Fruit fly (Drosophila melanogaster): Measurements from ENCODE around the gene CG5614.
A peak's percentile ranks its signal among the peaks of the same experiment; 100 is the strongest.

The CG5614 gene

DNA sequence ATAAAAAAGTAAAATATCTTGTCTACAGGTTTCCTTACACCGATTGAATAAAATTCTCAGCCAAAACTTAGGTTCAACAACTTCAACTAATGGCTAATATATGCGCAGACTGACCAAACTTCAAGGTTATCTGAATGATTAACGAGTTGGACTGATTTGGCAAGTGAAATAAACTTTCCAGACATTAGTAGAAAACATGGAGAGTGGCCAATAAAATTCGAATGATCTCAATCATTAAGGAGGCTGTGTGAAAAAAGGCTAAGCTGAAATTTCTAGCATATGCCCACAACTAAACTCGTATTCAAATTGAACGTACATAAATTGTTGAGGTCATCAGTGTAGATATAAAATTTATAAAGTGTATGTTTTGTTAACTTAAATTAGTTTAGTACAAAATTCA, at the start of gene CG5614:
CG5614 (plus strand) TSS at position 301 of the 400 bp plus-strand sequence.
- no peak for TF ChIP-seq CTCF (optimal IDR thresholded peaks at IDR 0.05)
- no peak for TF ChIP-seq CG8478 (optimal IDR thresholded peaks at IDR 0.05)

DNA sequence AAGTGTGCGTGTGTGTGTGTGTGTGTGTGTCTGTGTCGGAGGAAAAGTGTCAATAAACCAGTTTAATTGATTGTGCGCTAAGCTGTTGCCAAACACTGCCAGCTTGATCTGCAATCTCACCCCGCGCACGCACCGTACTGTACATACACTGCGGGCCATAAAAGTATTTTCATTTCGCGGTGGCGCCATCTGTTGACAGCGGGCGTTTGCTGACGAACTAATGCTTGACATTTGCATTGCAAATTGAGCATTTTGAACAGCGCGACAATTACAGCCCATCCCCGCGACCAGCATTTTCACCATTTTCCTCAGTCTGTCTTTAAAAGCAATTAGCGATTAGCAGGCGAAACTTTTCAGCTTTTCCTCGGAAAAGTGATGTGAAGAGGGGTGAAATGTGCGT, 49.0 kb upstream of the CG5614 start:
- no peak for TF ChIP-seq CG8478 (optimal IDR thresholded peaks at IDR 0.05)
- peak; percentile 80 to 86 for TF ChIP-seq CTCF (optimal IDR thresholded peaks at IDR 0.05)

DNA sequence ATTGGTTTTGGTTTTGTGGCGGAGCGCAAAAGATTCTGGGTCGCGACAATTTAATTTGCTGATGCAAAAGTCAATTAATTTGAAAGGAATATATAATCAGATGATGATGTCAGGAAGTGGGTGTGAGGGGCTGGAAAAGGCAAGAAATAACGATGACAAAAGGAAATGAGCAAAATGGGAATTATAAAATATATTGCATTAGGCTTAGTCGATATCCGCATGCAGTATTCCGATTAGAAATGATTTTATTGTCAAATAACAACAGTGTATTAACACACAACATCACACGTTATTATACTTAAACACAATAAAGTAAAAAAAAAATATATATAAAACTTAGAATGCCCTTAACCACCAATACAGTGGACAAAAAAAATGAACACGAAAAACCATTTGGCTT, 48.2 kb upstream of the CG5614 start, which contains the start of gene CG34274:
CG34274 (plus strand) TSS at position 301 of the 400 bp plus-strand sequence.
- TF ChIP-seq CG8478 (optimal IDR thresholded peaks at IDR 0.05) = no peak
- no peak for TF ChIP-seq CTCF (optimal IDR thresholded peaks at IDR 0.05)

DNA sequence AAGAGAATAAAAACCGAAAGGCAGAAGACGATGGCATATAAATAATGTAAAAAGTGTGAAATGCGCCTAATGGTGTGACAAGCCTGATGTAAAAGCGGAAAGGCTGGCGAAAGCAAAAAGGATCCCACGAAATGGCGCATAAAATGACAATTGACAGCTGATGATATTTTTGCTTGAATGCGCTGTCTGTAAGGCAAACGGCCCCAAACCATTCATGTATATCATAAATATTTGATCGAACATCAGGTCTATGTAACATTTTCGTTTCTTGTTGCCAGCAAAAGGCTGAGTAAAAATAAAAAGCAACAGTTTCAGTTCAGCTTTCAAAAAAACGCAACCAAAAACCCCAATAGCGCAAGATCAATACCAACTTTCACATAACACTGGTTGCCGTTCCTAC, 35.3 kb upstream of the CG5614 start, which contains the start of gene CG4520:
CG4520 (plus strand) TSS at position 301 of the 400 bp plus-strand sequence.
- no peak for TF ChIP-seq CG8478 (optimal IDR thresholded peaks at IDR 0.05)
- no peak for TF ChIP-seq CTCF (optimal IDR thresholded peaks at IDR 0.05)

DNA sequence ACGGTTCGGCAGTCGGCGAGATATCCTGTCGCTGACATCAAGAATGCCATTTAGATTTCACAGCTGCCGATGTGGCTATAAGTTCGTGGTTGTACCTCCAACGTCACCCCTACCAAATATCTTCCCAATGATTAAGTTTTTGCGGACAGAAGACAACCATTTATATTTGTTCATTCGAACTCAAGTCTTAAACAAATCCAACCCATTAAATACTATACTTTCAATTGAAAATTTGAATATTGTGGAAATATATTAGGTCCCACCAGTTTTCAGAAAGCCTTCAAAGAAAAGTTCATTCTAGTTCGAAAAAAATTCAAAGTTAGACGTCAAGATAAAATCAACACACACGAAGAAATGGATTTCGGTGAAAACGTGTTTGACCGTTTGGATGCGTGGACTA, 16.8 kb upstream of the CG5614 start, which contains the start of gene CG12784:
CG12784 (plus strand) TSS at position 301 of the 400 bp plus-strand sequence.
- TF ChIP-seq CG8478 (optimal IDR thresholded peaks at IDR 0.05) (no peak), CTCF (optimal IDR thresholded peaks at IDR 0.05) (no peak)

DNA sequence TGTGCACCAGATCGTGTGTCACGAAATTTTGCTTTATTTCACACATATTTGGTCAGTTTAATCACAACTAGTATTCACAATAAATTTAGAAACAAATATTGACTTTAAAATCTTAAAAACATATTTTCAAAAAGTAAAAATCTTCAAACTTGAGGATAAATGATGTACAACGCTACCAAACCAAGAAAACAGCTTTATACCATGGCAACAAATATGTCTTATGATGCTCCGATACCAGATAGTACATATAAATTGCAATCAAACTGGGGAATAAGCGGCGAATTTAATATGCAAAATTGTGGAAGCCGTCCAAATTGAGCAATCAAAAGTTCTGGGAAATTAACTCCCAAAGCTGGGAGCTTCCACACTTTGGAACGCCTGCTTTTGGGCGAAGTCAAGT, 12.3 kb upstream of the CG5614 start, which contains the start of gene CG5623:
CG5623 (minus strand) TSS at position 101 of the 400 bp plus-strand sequence.
- TF ChIP-seq CG8478 (optimal IDR thresholded peaks at IDR 0.05) (no peak), CTCF (optimal IDR thresholded peaks at IDR 0.05) (no peak)

DNA sequence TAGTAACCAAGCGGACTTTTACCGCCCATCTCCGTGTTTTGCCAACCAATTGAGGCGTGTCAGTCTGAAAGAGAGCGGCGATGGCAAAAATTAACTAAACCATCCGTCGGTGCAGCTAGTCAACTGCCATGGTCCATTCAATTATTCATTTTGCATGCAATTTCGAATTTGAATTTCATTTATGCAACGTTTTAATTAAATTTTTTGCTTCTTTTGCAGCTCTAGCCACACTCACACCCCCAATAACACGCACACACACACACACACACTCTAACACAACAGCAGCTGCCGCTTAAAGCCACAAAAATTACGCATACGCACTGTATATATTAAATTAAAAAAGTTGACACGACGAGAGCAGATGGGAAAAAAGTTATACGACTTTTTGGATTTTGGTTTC, 10.7 kb upstream of the CG5614 start:
- no peak for TF ChIP-seq CG8478 (optimal IDR thresholded peaks at IDR 0.05)
- no peak for TF ChIP-seq CTCF (optimal IDR thresholded peaks at IDR 0.05)

DNA sequence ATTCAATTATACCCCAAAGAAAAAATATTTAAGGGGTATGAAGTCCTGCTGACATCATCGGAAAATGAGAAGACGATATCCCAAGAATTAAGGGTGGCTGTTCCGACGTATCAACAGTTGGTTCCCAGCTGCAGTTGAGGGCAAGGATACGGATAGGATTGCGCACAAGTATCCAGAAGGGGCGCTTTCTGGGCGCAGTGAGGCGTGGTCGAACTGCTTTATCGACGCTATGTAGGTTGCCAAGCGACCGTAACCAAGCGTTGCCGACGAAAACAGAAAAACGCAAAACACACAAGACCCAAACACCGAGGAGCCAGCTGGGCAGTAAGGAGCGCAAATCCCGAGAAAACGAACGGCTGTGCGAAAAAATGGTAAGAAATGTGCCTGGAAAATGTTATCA, 5.5 kb upstream of the CG5614 start, which contains the start of gene Ttc26:
Ttc26 (plus strand) TSS at position 289 of the 400 bp plus-strand sequence.
- no peak for TF ChIP-seq CG8478 (optimal IDR thresholded peaks at IDR 0.05)
- TF ChIP-seq CTCF (optimal IDR thresholded peaks at IDR 0.05) = no peak

DNA sequence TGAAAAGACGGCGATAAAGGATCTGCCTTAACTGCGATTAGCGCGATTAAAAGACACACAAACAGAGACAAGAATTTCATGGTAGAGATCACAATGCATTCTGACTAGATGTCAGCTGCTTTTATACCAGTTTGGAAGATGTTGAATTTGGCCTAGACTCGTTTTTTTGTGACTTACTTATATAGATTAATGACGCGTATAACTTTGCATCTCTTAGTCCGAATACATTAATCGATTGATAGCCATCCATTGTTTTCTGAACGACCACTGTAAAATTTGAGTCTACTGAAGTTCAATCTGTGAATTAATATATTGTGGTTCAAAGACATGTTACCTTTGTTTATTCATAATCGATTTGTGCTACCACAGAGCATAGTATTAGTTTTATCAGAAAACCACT, 4.4 kb upstream of the CG5614 start, which contains the start of gene CG45207:
CG45207 (minus strand) TSS at position 101 of the 400 bp plus-strand sequence.
- TF ChIP-seq CG8478 (optimal IDR thresholded peaks at IDR 0.05) (no peak), CTCF (optimal IDR thresholded peaks at IDR 0.05) (no peak)

DNA sequence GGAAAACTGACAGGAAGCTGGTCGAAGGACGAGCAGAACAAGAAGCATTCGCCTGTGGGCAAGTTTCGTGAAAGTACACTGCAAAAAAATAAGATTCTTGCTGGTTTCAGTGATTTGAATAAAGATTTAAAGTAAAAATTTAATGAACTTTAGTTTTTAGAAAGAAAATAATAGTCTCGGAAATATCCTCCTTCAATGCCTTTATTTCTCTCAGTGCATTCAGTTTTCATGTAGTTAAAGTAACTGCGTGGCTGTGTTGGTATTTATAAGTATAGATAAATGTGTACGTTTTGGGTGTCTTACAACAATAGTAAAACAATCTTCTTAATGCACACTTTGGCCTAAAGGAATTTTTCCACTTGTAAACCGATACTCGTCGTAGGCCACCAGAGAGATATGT, 4.7 kb downstream of the CG5614 start:
- TF ChIP-seq CTCF (optimal IDR thresholded peaks at IDR 0.05) (no peak), CG8478 (optimal IDR thresholded peaks at IDR 0.05) (no peak)

DNA sequence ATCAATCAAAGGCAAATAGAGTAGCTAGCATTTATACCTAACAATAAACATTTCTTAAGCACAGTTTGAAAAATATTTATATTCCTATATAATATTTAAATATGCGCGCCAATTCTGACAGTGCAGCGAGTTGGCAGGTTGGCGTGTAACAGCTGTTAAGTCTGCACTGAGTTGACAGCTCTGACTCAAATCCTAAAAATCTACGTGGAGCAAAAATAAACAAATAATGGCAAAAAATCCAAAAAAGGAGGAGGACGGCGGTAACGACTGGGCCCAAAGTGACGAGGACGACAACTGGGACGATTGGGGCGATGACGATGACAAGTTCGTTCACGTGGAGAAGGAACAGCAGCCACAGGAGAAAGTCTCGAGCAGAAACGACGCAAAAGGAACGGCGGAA, 6.9 kb downstream of the CG5614 start, which contains the start of gene CG9590:
CG9590 (plus strand) TSS at position 166 of the 400 bp plus-strand sequence.
- no peak for TF ChIP-seq CTCF (optimal IDR thresholded peaks at IDR 0.05)
- no peak for TF ChIP-seq CG8478 (optimal IDR thresholded peaks at IDR 0.05)

DNA sequence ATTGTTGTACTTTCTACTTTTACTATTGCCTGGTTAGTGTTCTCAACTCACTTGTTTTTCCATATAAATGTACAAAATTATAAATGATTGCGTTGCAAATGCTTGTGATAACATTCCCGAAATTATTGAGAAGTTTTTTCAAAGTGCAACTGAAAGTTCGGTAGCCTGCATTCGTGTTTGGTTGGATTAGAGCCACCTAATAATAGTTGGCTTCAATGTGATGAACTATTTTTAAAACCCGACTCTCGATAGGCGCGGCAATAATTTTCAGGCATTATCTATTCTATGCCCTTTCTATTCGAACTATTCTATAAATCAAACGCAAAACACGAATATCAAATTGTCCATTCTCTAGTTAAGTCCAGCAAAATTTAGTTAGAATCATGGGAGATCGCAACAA, 8.6 kb downstream of the CG5614 start, which contains the start of gene Uros2:
Uros2 (plus strand) TSS at position 301 of the 400 bp plus-strand sequence.
- TF ChIP-seq CTCF (optimal IDR thresholded peaks at IDR 0.05) (no peak), CG8478 (optimal IDR thresholded peaks at IDR 0.05) (no peak)

DNA sequence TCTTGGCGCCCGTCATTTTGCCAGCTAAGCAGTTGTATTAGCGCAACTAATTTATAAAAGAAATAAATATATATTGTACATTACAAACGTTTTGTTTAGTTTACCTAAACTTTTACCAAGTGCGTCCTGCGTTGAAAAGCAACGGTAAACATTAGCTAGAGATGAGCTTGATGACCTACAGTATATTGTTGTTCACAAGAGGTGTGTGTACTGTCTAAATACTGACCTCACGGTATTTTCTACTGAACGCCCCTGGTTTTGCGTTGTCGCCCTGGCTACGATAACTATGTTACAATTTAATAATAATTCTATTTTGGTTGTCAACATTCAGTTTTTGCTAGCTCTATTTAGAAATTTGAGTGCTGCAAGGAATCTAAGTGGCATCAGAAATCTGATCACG, 12.8 kb downstream of the CG5614 start, which contains the start of gene Acyp2:
Acyp2 (plus strand) TSS at position 262 of the 400 bp plus-strand sequence.
- TF ChIP-seq CG8478 (optimal IDR thresholded peaks at IDR 0.05) (no peak), CTCF (optimal IDR thresholded peaks at IDR 0.05) (peak in 1 of 2 experiments; percentile 44)

DNA sequence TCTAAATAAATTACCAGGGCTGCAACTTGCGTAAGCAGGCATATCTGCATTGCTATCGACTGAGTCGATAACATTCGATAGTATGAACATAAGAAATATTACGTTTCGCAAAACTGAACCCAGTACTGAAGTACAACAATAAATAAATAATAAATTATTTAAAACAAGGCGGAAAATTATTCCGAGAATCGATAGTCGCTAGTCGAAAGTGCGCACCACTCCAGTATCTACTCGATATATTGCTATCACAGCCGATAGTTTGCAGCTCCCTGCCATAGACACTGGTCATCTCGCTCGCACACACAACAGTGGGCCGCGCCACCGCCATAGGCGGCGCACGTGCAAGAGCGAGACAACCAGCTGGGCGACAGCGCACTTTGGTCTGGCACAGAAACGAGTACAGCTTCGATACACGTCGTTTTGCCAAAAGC, 13.8 kb downstream of the CG5614 start, which contains the start of gene nsl1:
nsl1 (plus strand) TSS at position 411 of the 431 bp plus-strand sequence.
- TF ChIP-seq CG8478 (optimal IDR thresholded peaks at IDR 0.05) = no peak
- TF ChIP-seq CTCF (optimal IDR thresholded peaks at IDR 0.05) = peak; percentile 20 to 32

DNA sequence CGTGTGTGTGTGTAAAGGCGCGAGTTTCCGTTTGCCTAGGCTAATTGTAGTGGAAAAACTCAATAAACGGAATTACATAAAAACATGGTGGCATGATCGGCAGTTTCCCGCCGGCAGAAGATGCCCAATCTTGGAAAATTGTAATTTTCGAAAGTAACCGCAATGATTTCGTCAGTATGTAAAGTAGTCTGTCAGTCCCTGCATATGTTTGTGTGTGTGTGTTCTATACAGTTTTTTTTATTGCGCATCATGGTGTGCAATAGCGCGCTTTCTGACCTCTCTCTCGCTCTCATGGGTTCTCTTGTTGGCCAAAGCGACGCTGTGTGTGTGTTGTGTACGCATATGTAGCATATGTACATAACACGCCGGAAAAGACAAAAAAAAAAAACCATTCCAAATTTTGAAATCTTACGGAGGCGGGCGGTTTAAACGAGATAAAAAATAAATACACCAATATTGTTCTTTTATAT, 14.7 kb downstream of the CG5614 start:
- TF ChIP-seq CTCF (optimal IDR thresholded peaks at IDR 0.05) (no peak), CG8478 (optimal IDR thresholded peaks at IDR 0.05) (no peak)

DNA sequence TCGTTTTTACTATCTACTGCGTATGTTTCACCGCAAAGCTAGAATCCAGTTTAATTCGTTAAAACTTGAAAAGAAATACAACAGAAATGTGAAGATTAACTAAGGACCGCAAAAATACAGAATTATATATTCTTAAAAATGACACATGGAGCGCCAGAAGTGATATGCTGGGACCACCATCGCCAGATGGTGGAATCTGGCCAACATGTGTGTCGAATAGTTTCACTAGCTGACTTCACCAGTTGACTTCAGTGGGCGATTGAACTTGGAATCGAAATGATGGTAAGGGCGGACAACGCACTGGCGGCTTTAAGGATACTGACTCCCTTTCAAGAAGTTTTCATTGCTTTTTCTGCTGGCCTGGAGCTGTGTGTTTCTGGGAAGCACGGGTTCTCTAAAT, 22.4 kb downstream of the CG5614 start, which contains the start of gene CG9593:
CG9593 (plus strand) TSS at position 270 of the 400 bp plus-strand sequence.
- TF ChIP-seq CG8478 (optimal IDR thresholded peaks at IDR 0.05) (no peak), CTCF (optimal IDR thresholded peaks at IDR 0.05) (no peak)
